Worm (Caenorhabditis elegans): ENCODE measurements around the gene sma-6.

DNA sequence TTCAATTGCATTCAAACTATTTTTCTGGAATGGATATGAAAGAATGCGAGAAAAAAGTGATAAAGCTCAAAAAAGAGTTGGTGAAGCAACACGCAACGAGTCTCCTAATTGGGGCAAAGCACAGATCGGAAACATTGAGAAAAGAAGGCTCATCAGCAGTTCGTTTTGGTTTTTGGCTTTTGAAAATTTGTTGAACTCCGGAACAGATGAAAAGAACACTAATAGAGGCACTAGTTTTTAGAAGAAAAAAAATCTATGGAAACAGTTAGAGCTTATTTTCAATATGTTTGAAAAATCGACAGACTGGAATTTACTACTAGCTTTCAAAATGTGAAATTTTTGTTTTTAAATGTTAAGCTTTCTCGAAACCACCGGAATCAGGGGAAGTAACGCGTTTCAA is 12.4 kb upstream of the sma-6 start:
- TF ChIP-seq him-1 (tag; optimal IDR thresholded peaks at IDR 0.05) (no peak), dao-5 (tag; optimal IDR thresholded peaks at IDR 0.05) (no peak), W03F9.2 (tag; optimal IDR thresholded peaks at IDR 0.05) (no peak)

Measured in whole organism, L4/young adult.